Fruit fly (Drosophila melanogaster): ENCODE results near the gene CG12725.

CG12725 gene

dm6 chrX:13373239-13374153 lies 29.2 kb downstream of the CG12725 start (continued):
- peak; percentile 84 for TF ChIP-seq CG17568 (GFP tag; optimal IDR thresholded peaks at IDR 0.05)
- TF ChIP-seq br (optimal IDR thresholded peaks at IDR 0.05), result no peak
- peak; percentile 85 for TF ChIP-seq CG14710 (tag; optimal IDR thresholded peaks at IDR 0.05)
- TF ChIP-seq gt (GFP tag; IDR thresholded peaks at IDR 0.05), result no peak
- no peak for TF ChIP-seq Doc3 (GFP tag; IDR thresholded peaks at IDR 0.05; ENCODE audit: partially characterized antibody)
- peak; percentile 74 for TF ChIP-seq CG5245 (GFP tag; optimal IDR thresholded peaks at IDR 0.05)
- TF ChIP-seq HHEX (GFP tag; optimal IDR thresholded peaks at IDR 0.05), result peak; percentile 84
- no peak for TF ChIP-seq CG4282 (GFP tag; optimal IDR thresholded peaks at IDR 0.05)
- peak; percentile 65; the same call in 1 of the 3 replicates for TF ChIP-seq ase (GFP tag; IDR thresholded peaks at IDR 0.05)
- TF ChIP-seq ems (GFP tag; optimal IDR thresholded peaks at IDR 0.05), result peak; percentile 28
- TF ChIP-seq CG9727 (GFP tag; optimal IDR thresholded peaks at IDR 0.05), result peak; percentile 86
- TF ChIP-seq CG3847 (GFP tag; IDR thresholded peaks at IDR 0.05), result peak; percentile 73
- TF ChIP-seq sd (tag; optimal IDR thresholded peaks at IDR 0.05), result peak; percentile 81
- TF ChIP-seq Gug (GFP tag; IDR thresholded peaks at IDR 0.05), result peak; percentile 60; the same call in 3 of the 4 replicates
- TF ChIP-seq maf-S (GFP tag; optimal IDR thresholded peaks at IDR 0.05), result peak; percentile 38
- TF ChIP-seq CG1647 (GFP tag; optimal IDR thresholded peaks at IDR 0.05), result peak; percentile 29
- TF ChIP-seq CG6654 (GFP tag; optimal IDR thresholded peaks at IDR 0.05), result peak; percentile 3
- peak; percentile 71 for TF ChIP-seq CG15696 (tag; optimal IDR thresholded peaks at IDR 0.05)
- peak; percentile 86 for TF ChIP-seq dysf (GFP tag; IDR thresholded peaks at IDR 0.05)
- TF ChIP-seq CG11696 (GFP tag; IDR thresholded peaks at IDR 0.05), result peak; percentile 79
- no peak for TF ChIP-seq hbn (GFP tag; IDR thresholded peaks at IDR 0.05; ENCODE audit: partially characterized antibody)
- 0 out of 2 replicates have a peak, but pooled peaks have one; percentile 28 for TF ChIP-seq seq (GFP tag; IDR thresholded peaks at IDR 0.05)
- peak; percentile 35 for TF ChIP-seq kni (GFP tag; optimal IDR thresholded peaks at IDR 0.05)
- TF ChIP-seq CG15073 (GFP tag; optimal IDR thresholded peaks at IDR 0.05), result peak; percentile 39
- TF ChIP-seq CG12104 (GFP tag; optimal IDR thresholded peaks at IDR 0.05), result peak; percentile 54
- TF ChIP-seq HLH4C (GFP tag; IDR thresholded peaks at IDR 0.05; ENCODE audit: partially characterized antibody), result no peak
- TF ChIP-seq CG2120 (GFP tag; optimal IDR thresholded peaks at IDR 0.05), result peak; percentile 81
- TF ChIP-seq btn (GFP tag; optimal IDR thresholded peaks at IDR 0.05), result no peak
- peak; percentile 72 for TF ChIP-seq corto (GFP tag; optimal IDR thresholded peaks at IDR 0.05)
- peak; percentile 86 for TF ChIP-seq Blimp-1 (GFP tag; optimal IDR thresholded peaks at IDR 0.05)
- TF ChIP-seq z (GFP tag; IDR thresholded peaks at IDR 0.05), result peak; percentile 79; the same call in 2 of the 3 replicates
- peak; percentile 69 for TF ChIP-seq CG31224 (GFP tag; IDR thresholded peaks at IDR 0.05)
- peak; percentile 85 for TF ChIP-seq az2 (GFP tag; optimal IDR thresholded peaks at IDR 0.05)
- no peak for TF ChIP-seq repo (GFP tag; optimal IDR thresholded peaks at IDR 0.05)
- TF ChIP-seq grau (tag; optimal IDR thresholded peaks at IDR 0.05), result peak; percentile 88
- no peak for TF ChIP-seq CG11560 (tag; IDR thresholded peaks at IDR 0.05)
- TF ChIP-seq Atf3 (GFP tag; optimal IDR thresholded peaks at IDR 0.05), result no peak
- peak; percentile 89 for TF ChIP-seq Rfx (GFP tag; IDR thresholded peaks at IDR 0.05)
- TF ChIP-seq eve (GFP tag; optimal IDR thresholded peaks at IDR 0.05), result peak in 1 of 2 experiments; percentile 93
- TF ChIP-seq hb (GFP tag; IDR thresholded peaks at IDR 0.05; ENCODE audit: partially characterized antibody), result no peak
- peak; percentile 68 for TF ChIP-seq org-1 (GFP tag; optimal IDR thresholded peaks at IDR 0.05)
- peak; percentile 84 for TF ChIP-seq CG6254 (GFP tag; optimal IDR thresholded peaks at IDR 0.05)
- TF ChIP-seq bigmax (GFP tag; optimal IDR thresholded peaks at IDR 0.05), result no peak
- no peak for TF ChIP-seq CG13287 (GFP tag; IDR thresholded peaks at IDR 0.05; ENCODE audit: partially characterized antibody)
- no peak for TF ChIP-seq hkb (optimal IDR thresholded peaks at IDR 0.05)
- TF ChIP-seq hkb (GFP tag; IDR thresholded peaks at IDR 0.05), result peak; percentile 90
- peak in 1 of 2 experiments; percentile 81 for TF ChIP-seq Hr78 (GFP tag; optimal IDR thresholded peaks at IDR 0.05)
- peak; percentile 27 for TF ChIP-seq CG31388 (GFP tag; optimal IDR thresholded peaks at IDR 0.05)
- no peak for TF ChIP-seq knrl (GFP tag; IDR thresholded peaks at IDR 0.05; ENCODE audit: partially characterized antibody)
